Fruit fly (Drosophila melanogaster) whole organism, embryonic: ENCODE data around the gene Rpn2.

Experiments
- Atf6 ChIP-seq: fragments of 200-800 bp; sonication (Bioruptor generic); IDR thresholded peaks from 2 replicates; pipeline ENCODE4 v1.3.6; 2022; ENCODE audit warnings: missing biosample characterization, missing genetic modification characterization
- BtbVII ChIP-seq: fragments of 200-800 bp; sonication (Bioruptor generic); optimal IDR thresholded peaks from 3 replicates; lab custom pipeline; 2017; ENCODE audit warnings: missing biosample characterization, mild to moderate bottlenecking, missing genetic modification characterization
- CG10267 ChIP-seq: fragments of 200-800 bp; sonication (Bioruptor generic); optimal IDR thresholded peaks from 2 replicates; lab custom pipeline; 2018; ENCODE audit warnings: missing biosample characterization, mild to moderate bottlenecking, missing genetic modification characterization, moderate library complexity
- CG10321 ChIP-seq: fragments of 200-800 bp; sonication (Bioruptor generic); IDR thresholded peaks from 2 replicates; pipeline ENCODE4 v1.3.6; 2022; ENCODE audit warnings: missing biosample characterization, missing genetic modification characterization
- CG12659 ChIP-seq: fragments of 200-800 bp; sonication (Bioruptor generic); optimal IDR thresholded peaks from 3 replicates; lab custom pipeline; 2017; ENCODE audit warnings: mild to moderate bottlenecking, missing biosample characterization, missing genetic modification reagents, missing genetic modification characterization
- CG13624 ChIP-seq: fragments of 200-800 bp; sonication (Bioruptor generic); optimal IDR thresholded peaks from 2 replicates; lab custom pipeline; 2016; ENCODE audit warnings: missing biosample characterization, missing genetic modification characterization
- CG1529 ChIP-seq: fragments of 200-800 bp; sonication (Bioruptor generic); optimal IDR thresholded peaks from 3 replicates; lab custom pipeline; 2018; ENCODE audit warnings: missing biosample characterization, missing genetic modification characterization
- CG18262 ChIP-seq: fragments of 200-800 bp; optimal IDR thresholded peaks from 3 replicates; lab custom pipeline; 2019; ENCODE audit warnings: missing biosample characterization, mild to moderate bottlenecking, missing genetic modification characterization, moderate library complexity
- CG18599 ChIP-seq: fragments of 200-800 bp; sonication (Bioruptor generic); optimal IDR thresholded peaks from 3 replicates; lab custom pipeline; 2017; ENCODE audit warnings: missing biosample characterization, missing genetic modification characterization, mild to moderate bottlenecking, moderate library complexity, missing genetic modification reagents
- CG3163 ChIP-seq: fragments of 200-800 bp; sonication (Bioruptor generic); optimal IDR thresholded peaks from 3 replicates; lab custom pipeline; 2016; ENCODE audit warnings: missing biosample characterization, missing genetic modification characterization
- CG3726 ChIP-seq: fragments of 200-800 bp; sonication (Bioruptor generic); IDR thresholded peaks from 3 replicates; pipeline ENCODE4, ENCODE4 v1.3.6; 2022; ENCODE audit warnings: missing biosample characterization, missing genetic modification characterization
- CG3847 ChIP-seq: fragments of 200-800 bp; sonication (Bioruptor generic); IDR thresholded peaks from 2 replicates; pipeline ENCODE4 v1.3.6; 2022; ENCODE audit warnings: missing biosample characterization, missing genetic modification characterization
- CG4360 ChIP-seq: fragments of 200-800 bp; sonication (Bioruptor generic); IDR thresholded peaks from 2 replicates; pipeline ENCODE4 v1.3.6; 2022; ENCODE audit warnings: missing biosample characterization, missing genetic modification characterization
- CG7963 ChIP-seq: fragments of 200-800 bp; sonication (Bioruptor generic); IDR thresholded peaks from 3 replicates; pipeline ENCODE4 v1.3.6; 2022; ENCODE audit warnings: missing biosample characterization, missing genetic modification characterization; ENCODE audit not compliant: partially characterized antibody
- CG8281 ChIP-seq: fragments of 200-800 bp; sonication (Bioruptor generic); optimal IDR thresholded peaks from 2 replicates; lab custom pipeline; 2018; ENCODE audit warnings: missing biosample characterization, mild to moderate bottlenecking, missing genetic modification characterization, moderate library complexity
- CG8478 ChIP-seq: fragments of >200 bp; optimal IDR thresholded peaks from 2 replicates; lab custom pipeline; 2018
- CG9727 ChIP-seq: fragments of 200-800 bp; sonication (Bioruptor generic); optimal IDR thresholded peaks from 3 replicates; lab custom pipeline; 2017; ENCODE audit warnings: missing biosample characterization, mild to moderate bottlenecking, missing genetic modification characterization
- D ChIP-seq, 2 experiments: fragments of 200-800 bp in 1 of 2; fragments of >200 bp in 1 of 2; sonication (Bioruptor generic) in 1 of 2; optimal IDR thresholded peaks; 2 replicates in 1 of 2; 3 replicates in 1 of 2; lab custom pipeline; 2017; ENCODE audit warnings: mild to moderate bottlenecking in 1 of 2, missing biosample characterization in 1 of 2, missing genetic modification characterization in 1 of 2, missing genetic modification reagents in 1 of 2
- ERR ChIP-seq: fragments of 200-800 bp; sonication (Bioruptor generic); optimal IDR thresholded peaks from 2 replicates; lab custom pipeline; 2016; ENCODE audit warnings: missing biosample characterization, missing genetic modification characterization
- Eip74EF ChIP-seq, 2 experiments: fragments of 200-800 bp in 1 of 2; fragments of >200 bp in 1 of 2; sonication (Bioruptor generic) in 1 of 2; optimal IDR thresholded peaks; 2 replicates each; lab custom pipeline; 2017 to 2019; ENCODE audit warnings: missing biosample characterization in 2 of 2, missing genetic modification characterization in 2 of 2, mild to moderate bottlenecking in 1 of 2, moderate library complexity in 1 of 2
- HmgZ ChIP-seq: fragments of 200-800 bp; sonication (Bioruptor generic); optimal IDR thresholded peaks from 2 replicates; lab custom pipeline; 2018; ENCODE audit warnings: missing biosample characterization, mild to moderate bottlenecking, missing genetic modification characterization
- Hmx ChIP-seq: fragments of 200-800 bp; sonication (Bioruptor generic); optimal IDR thresholded peaks from 2 replicates; lab custom pipeline; 2016; ENCODE audit warnings: missing biosample characterization, missing genetic modification characterization
- Jarid2 ChIP-seq: fragments of 200-800 bp; sonication (Bioruptor generic); optimal IDR thresholded peaks from 3 replicates; lab custom pipeline; 2017; ENCODE audit warnings: mild to moderate bottlenecking, missing biosample characterization, missing genetic modification reagents, missing genetic modification characterization
- Lim3 ChIP-seq: fragments of 200-800 bp; sonication (Bioruptor generic); IDR thresholded peaks from 2 replicates; pipeline ENCODE4 v1.3.6; 2022; ENCODE audit warnings: missing biosample characterization, missing genetic modification characterization
- Myb ChIP-seq: fragments of 200-800 bp; sonication (Bioruptor generic); optimal IDR thresholded peaks from 2 replicates; lab custom pipeline; 2016; ENCODE audit warnings: missing biosample characterization, missing genetic modification characterization
- NC2α ChIP-seq: fragments of 200-800 bp; sonication (Bioruptor generic); optimal IDR thresholded peaks from 2 replicates; lab custom pipeline; 2016; ENCODE audit warnings: missing biosample characterization, missing genetic modification characterization
- Oaz ChIP-seq: fragments of 200-800 bp; sonication (Bioruptor generic); IDR thresholded peaks from 2 replicates; pipeline ENCODE4 v1.3.6; 2022; ENCODE audit warnings: missing biosample characterization, missing genetic modification characterization
- Side ChIP-seq: fragments of 200-800 bp; sonication (Bioruptor generic); optimal IDR thresholded peaks from 2 replicates; lab custom pipeline; 2016; ENCODE audit warnings: missing biosample characterization, missing genetic modification characterization
- abd-A ChIP-seq: fragments of 200-800 bp; sonication (Bioruptor generic); optimal IDR thresholded peaks from 3 replicates; lab custom pipeline; 2019; ENCODE audit warnings: missing biosample characterization, mild to moderate bottlenecking, missing genetic modification characterization, moderate library complexity
- amos ChIP-seq: fragments of 200-800 bp; sonication (Bioruptor generic); IDR thresholded peaks from 2 replicates; pipeline ENCODE4 v1.3.6; 2022; ENCODE audit warnings: missing biosample characterization, missing genetic modification characterization; ENCODE audit not compliant: partially characterized antibody
- ap ChIP-seq: fragments of 200-800 bp; sonication (Bioruptor generic); IDR thresholded peaks from 2 replicates; pipeline ENCODE4 v1.3.6; 2022; ENCODE audit warnings: missing biosample characterization, missing genetic modification characterization
- bab2 ChIP-seq: fragments of 200-800 bp; sonication (Bioruptor generic); optimal IDR thresholded peaks from 2 replicates; lab custom pipeline; 2016; ENCODE audit warnings: missing biosample characterization, missing genetic modification characterization
- bbx ChIP-seq: fragments of 200-800 bp; sonication (Bioruptor generic); IDR thresholded peaks from 2 replicates; pipeline ENCODE4 v1.3.6; 2022; ENCODE audit warnings: missing biosample characterization, missing genetic modification characterization; ENCODE audit not compliant: partially characterized antibody
- danr ChIP-seq: fragments of 200-800 bp; sonication (Bioruptor generic); IDR thresholded peaks from 2 replicates; pipeline ENCODE4 v1.3.6; 2022; ENCODE audit warnings: missing biosample characterization, missing genetic modification characterization
- dimm ChIP-seq: fragments of 200-800 bp; sonication (Bioruptor generic); IDR thresholded peaks from 2 replicates; pipeline ENCODE4 v1.3.6; 2022; ENCODE audit warnings: missing biosample characterization, missing genetic modification characterization
- eve ChIP-seq, 2 experiments: fragments of >200 bp; optimal IDR thresholded peaks; 2 replicates each; lab custom pipeline; 2017; ENCODE audit warnings: missing biosample characterization in 2 of 2, missing genetic modification characterization in 2 of 2
- ftz-f1 ChIP-seq: fragments of 200-800 bp; sonication (Bioruptor generic); optimal IDR thresholded peaks from 2 replicates; lab custom pipeline; 2016; ENCODE audit warnings: missing biosample characterization, missing genetic modification characterization
- jumu ChIP-seq: fragments of 200-800 bp; sonication (Bioruptor generic); optimal IDR thresholded peaks from 3 replicates; lab custom pipeline; 2016; ENCODE audit warnings: missing biosample characterization, missing genetic modification characterization
- lmd ChIP-seq: fragments of 200-800 bp; sonication (Bioruptor generic); IDR thresholded peaks from 2 replicates; pipeline ENCODE4 v1.3.6; 2022; ENCODE audit warnings: missing biosample characterization, missing genetic modification characterization
- nom ChIP-seq: fragments of 200-800 bp; sonication (Bioruptor generic); optimal IDR thresholded peaks from 2 replicates; lab custom pipeline; 2017; ENCODE audit warnings: missing biosample characterization, missing genetic modification characterization, mild to moderate bottlenecking, moderate library complexity, missing genetic modification reagents
- odd ChIP-seq: fragments of 200-800 bp; sonication (Bioruptor generic); optimal IDR thresholded peaks from 2 replicates; lab custom pipeline; 2017; ENCODE audit warnings: missing biosample characterization, mild to moderate bottlenecking, missing genetic modification characterization
- otp ChIP-seq: fragments of 200-800 bp; sonication (Bioruptor generic); IDR thresholded peaks from 3 replicates; pipeline ENCODE4, ENCODE4 v1.3.6; 2022; ENCODE audit warnings: missing biosample characterization, missing genetic modification characterization
- pzg ChIP-seq: fragments of 200-800 bp; sonication (Bioruptor generic); optimal IDR thresholded peaks from 3 replicates; lab custom pipeline; 2018; ENCODE audit warnings: missing biosample characterization, mild to moderate bottlenecking, missing genetic modification characterization, moderate library complexity
- ro ChIP-seq: fragments of 200-800 bp; sonication (Bioruptor generic); IDR thresholded peaks from 2 replicates; pipeline ENCODE4 v1.3.6; 2022; ENCODE audit warnings: missing biosample characterization, missing genetic modification characterization
- schlank ChIP-seq: fragments of 200-800 bp; sonication (Bioruptor generic); optimal IDR thresholded peaks from 2 replicates; lab custom pipeline; 2018; ENCODE audit warnings: missing biosample characterization, mild to moderate bottlenecking, missing genetic modification characterization
- sim ChIP-seq: fragments of 200-800 bp; sonication (Bioruptor generic); IDR thresholded peaks from 2 replicates; pipeline ENCODE4 v1.3.6; 2022; ENCODE audit warnings: missing biosample characterization, missing genetic modification characterization
- sima ChIP-seq: fragments of 200-800 bp; sonication (Bioruptor generic); optimal IDR thresholded peaks from 2 replicates; lab custom pipeline; 2016; ENCODE audit warnings: missing biosample characterization, missing genetic modification characterization
- sug ChIP-seq: fragments of 200-800 bp; optimal IDR thresholded peaks from 2 replicates; lab custom pipeline; 2019; ENCODE audit warnings: missing biosample characterization, mild to moderate bottlenecking, missing genetic modification characterization, moderate library complexity
- vnd ChIP-seq: fragments of 200-800 bp; sonication (Bioruptor generic); IDR thresholded peaks from 3 replicates; pipeline ENCODE4 v1.3.6; 2022; ENCODE audit warnings: missing biosample characterization, missing genetic modification characterization; ENCODE audit not compliant: partially characterized antibody
- zfh2 ChIP-seq: fragments of 200-800 bp; sonication (Bioruptor generic); optimal IDR thresholded peaks from 2 replicates; lab custom pipeline; 2016; ENCODE audit warnings: missing biosample characterization, missing genetic modification characterization

Rpn2 gene

dm6 chr3R:29124128-29124527 lies 29.2 kb upstream of the Rpn2 start (continued):
- no peak for TF ChIP-seq Jarid2 (GFP tag; lab: Kevin White, UChicago)
- TF ChIP-seq sim (GFP tag; lab: Robert Waterston, UW): no peak
- no peak for TF ChIP-seq NC2α
- peak; percentile 62 for TF ChIP-seq schlank (tag; lab: Kevin White, UChicago)
- no peak for TF ChIP-seq eve (GFP tag; optimal IDR thresholded peaks at IDR 0.05; lab: Kevin White, UChicago)
- TF ChIP-seq Side (GFP tag; lab: Kevin White, UChicago): peak; percentile 80
- no peak for TF ChIP-seq CG3163 (GFP tag; lab: Kevin White, UChicago)
- TF ChIP-seq otp (GFP tag; lab: Robert Waterston, UW): peak; percentile 61; the same call in 1 of the 3 replicates
- no peak for TF ChIP-seq abd-A (tag; lab: Kevin White, UChicago)
- TF ChIP-seq HmgZ: no peak
- TF ChIP-seq ap: peak; percentile 33; the same call in 1 of the 2 replicates
- peak; percentile 14 for TF ChIP-seq CG13624
- TF ChIP-seq CG18262 (tag; lab: Kevin White, UChicago): peak; percentile 63
- TF ChIP-seq CG10267: peak; percentile 40
- no peak for TF ChIP-seq nom (GFP tag; lab: Kevin White, UChicago)
- TF ChIP-seq BtbVII (GFP tag; lab: Kevin White, UChicago): peak; percentile 30
- TF ChIP-seq Eip74EF (GFP tag; optimal IDR thresholded peaks at IDR 0.05; lab: Kevin White, UChicago): no peak
- TF ChIP-seq danr (GFP tag; lab: Robert Waterston, UW): no peak; the same call in 1 of the 2 replicates
- TF ChIP-seq pzg (GFP tag; lab: Kevin White, UChicago): no peak
- TF ChIP-seq CG18599 (GFP tag; lab: Kevin White, UChicago): peak; percentile 65
- TF ChIP-seq Hmx: no peak
- peak; percentile 57; the same call in 1 of the 2 replicates for TF ChIP-seq CG3847 (GFP tag; lab: Robert Waterston, UW)
- TF ChIP-seq bab2 (GFP tag; lab: Kevin White, UChicago): peak; percentile 76
- no peak for TF ChIP-seq CG7963 (GFP tag; lab: Robert Waterston, UW)
- TF ChIP-seq CG3726: 0 out of 3 replicates have a peak, but pooled peaks have one; percentile 56
- TF ChIP-seq CG12659 (GFP tag; lab: Kevin White, UChicago): peak; percentile 20
- TF ChIP-seq bbx (GFP tag; lab: Robert Waterston, UW): no peak
- TF ChIP-seq dimm (GFP tag; lab: Robert Waterston, UW): 0 out of 2 replicates have a peak, but pooled peaks have one; percentile 28
- no peak for TF ChIP-seq D (optimal IDR thresholded peaks at IDR 0.05; lab: Kevin White, UChicago)
- peak; percentile 52 for TF ChIP-seq D (GFP tag; optimal IDR thresholded peaks at IDR 0.05; lab: Kevin White, UChicago)
- no peak for TF ChIP-seq Lim3 (GFP tag; lab: Robert Waterston, UW)
- TF ChIP-seq odd: no peak
- no peak for TF ChIP-seq CG8478
- TF ChIP-seq sug (tag; lab: Kevin White, UChicago): no peak
- TF ChIP-seq ro: no peak
- TF ChIP-seq CG10321 (GFP tag; lab: Robert Waterston, UW): no peak; the same call in 1 of the 2 replicates
- peak; percentile 74 for TF ChIP-seq lmd (GFP tag; lab: Robert Waterston, UW)
- peak; percentile 5 for TF ChIP-seq CG8281 (tag; lab: Kevin White, UChicago)
- peak; percentile 77 for TF ChIP-seq jumu (GFP tag; lab: Kevin White, UChicago)
- peak; percentile 48; the same call in 1 of the 2 replicates for TF ChIP-seq Atf6 (GFP tag; lab: Robert Waterston, UW)
- TF ChIP-seq CG1529: peak; percentile 34
- peak; percentile 43 for TF ChIP-seq Myb
- TF ChIP-seq amos (GFP tag; lab: Robert Waterston, UW): no peak
- TF ChIP-seq sima (GFP tag; lab: Kevin White, UChicago): no peak
- TF ChIP-seq CG9727 (GFP tag; lab: Kevin White, UChicago): peak; percentile 45
- no peak for TF ChIP-seq CG4360 (GFP tag; lab: Robert Waterston, UW)
- TF ChIP-seq ftz-f1: peak; percentile 75
- peak; percentile 76 for TF ChIP-seq zfh2 (GFP tag; lab: Kevin White, UChicago)
- TF ChIP-seq Oaz (GFP tag; lab: Robert Waterston, UW): peak; percentile 29; the same call in 1 of the 2 replicates
- TF ChIP-seq vnd (GFP tag; lab: Robert Waterston, UW): no peak
- TF ChIP-seq ERR: no peak
